Fruit fly (Drosophila melanogaster) whole organism, prepupa: ENCODE measurements around the gene spir.
A peak's percentile ranks its signal among the peaks of the same experiment; 100 is the strongest.

Experiments used
- Blimp-1 ChIP-seq: fragments of 200-800 bp; sonication (Bioruptor generic); optimal IDR thresholded peaks from 3 replicates; lab custom pipeline; 2017; ENCODE audit warnings: missing biosample characterization, missing genetic modification characterization, mild to moderate bottlenecking, moderate library complexity, missing genetic modification reagents
- CG16779 ChIP-seq: fragments of 200-800 bp; sonication (Bioruptor generic); optimal IDR thresholded peaks from 3 replicates; lab custom pipeline; 2017; ENCODE audit warnings: missing biosample characterization, mild to moderate bottlenecking, missing genetic modification characterization
- CG6854 ChIP-seq: fragments of 200-800 bp; sonication (Bioruptor generic); optimal IDR thresholded peaks from 2 replicates; lab custom pipeline; 2017; ENCODE audit warnings: missing biosample characterization, mild to moderate bottlenecking, missing genetic modification characterization
- CG8119 ChIP-seq: fragments of 200-800 bp; sonication (Bioruptor generic); IDR thresholded peaks from 3 replicates; pipeline ENCODE4 v1.3.6; 2022; ENCODE audit warnings: missing biosample characterization, missing genetic modification characterization
- CG8319 ChIP-seq: fragments of 200-800 bp; sonication (Bioruptor generic); optimal IDR thresholded peaks from 3 replicates; lab custom pipeline; 2016; ENCODE audit warnings: missing biosample characterization, missing genetic modification characterization
- Eip78C ChIP-seq: fragments of 200-800 bp; sonication (Bioruptor generic); peaks from one replicate; lab custom pipeline; 2016; ENCODE audit warnings: missing biosample characterization, missing genetic modification characterization
- Eip93F ChIP-seq: fragments of 200-800 bp; sonication (Bioruptor generic); optimal IDR thresholded peaks from 2 replicates; lab custom pipeline; 2016; ENCODE audit warnings: missing biosample characterization, mild to moderate bottlenecking, missing genetic modification characterization
- achi ChIP-seq: fragments of 200-800 bp; sonication (Bioruptor generic); optimal IDR thresholded peaks from 3 replicates; lab custom pipeline; 2016; ENCODE audit warnings: missing biosample characterization, missing genetic modification characterization
- cyc ChIP-seq: fragments of 200-800 bp; sonication (Bioruptor generic); optimal IDR thresholded peaks from 3 replicates; lab custom pipeline; 2016; ENCODE audit warnings: missing biosample characterization, missing genetic modification characterization
- dsx ChIP-seq: fragments of 200-800 bp; optimal IDR thresholded peaks from 3 replicates; lab custom pipeline; 2019; ENCODE audit warnings: missing biosample characterization, mild to moderate bottlenecking, missing genetic modification characterization, moderate library complexity; ENCODE audit not compliant: poor library complexity, severe bottlenecking
- lz ChIP-seq: fragments of 200-800 bp; sonication (Bioruptor generic); optimal IDR thresholded peaks from 3 replicates; lab custom pipeline; 2016; ENCODE audit warnings: missing biosample characterization, missing genetic modification characterization
- vri ChIP-seq: fragments of 200-800 bp; sonication (Bioruptor generic); optimal IDR thresholded peaks from 3 replicates; lab custom pipeline; 2016; ENCODE audit warnings: missing biosample characterization, mild to moderate bottlenecking, missing genetic modification characterization

DNA sequence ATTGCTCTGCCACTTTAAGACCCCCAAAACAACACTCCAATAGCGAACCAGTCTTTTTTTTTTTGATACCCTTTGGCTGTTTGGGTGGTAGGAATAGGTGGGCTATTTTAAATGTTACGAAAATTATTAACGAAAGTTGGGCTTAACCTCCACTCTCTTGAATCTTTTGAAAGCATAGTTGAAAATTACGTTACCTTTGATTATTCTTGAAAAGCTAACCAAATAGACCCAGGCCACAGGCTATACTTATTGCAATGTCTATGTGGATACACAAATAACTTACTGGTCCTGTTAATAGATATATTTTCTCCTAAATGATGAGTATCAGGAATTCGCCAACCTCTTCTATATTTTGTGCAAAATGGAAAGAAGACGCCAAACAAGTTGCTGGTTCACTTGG lies 16.9 kb downstream of the spir start:
- TF ChIP-seq achi (GFP tag; lab: Kevin White, UChicago) (peak; percentile 20), CG6854 (no peak), Blimp-1 (GFP tag; lab: Kevin White, UChicago) (no peak), CG8319 (GFP tag; lab: Kevin White, UChicago) (no peak), lz (peak; percentile 7), CG8119 (GFP tag; lab: Robert Waterston, UW) (peak; percentile 71), Eip78C (GFP tag; lab: Kevin White, UChicago) (peak; percentile 86), dsx (GFP tag; lab: Kevin White, UChicago) (no peak), cyc (GFP tag; lab: Kevin White, UChicago) (peak; percentile 32), vri (GFP tag; lab: Kevin White, UChicago) (no peak), CG16779 (no peak), Eip93F (GFP tag; lab: Kevin White, UChicago) (no peak)
